Fruit fly (Drosophila melanogaster) whole organism, embryonic: ENCODE data around the gene Mrm2.

ENCODE experiments used
- Abd-B ChIP-seq: fragments of 200-800 bp; sonication (Bioruptor generic); optimal IDR thresholded peaks from 2 replicates; lab custom pipeline; 2018; ENCODE audit warnings: missing biosample characterization, mild to moderate bottlenecking, missing genetic modification characterization, moderate library complexity
- Atf3 ChIP-seq: fragments of 200-800 bp; sonication (Bioruptor generic); optimal IDR thresholded peaks from 3 replicates; lab custom pipeline; 2016; ENCODE audit warnings: missing biosample characterization, missing genetic modification characterization
- BEAF-32 ChIP-seq: fragments of 200-800 bp; sonication (Bioruptor generic); optimal IDR thresholded peaks from 3 replicates; lab custom pipeline; 2017; ENCODE audit warnings: missing biosample characterization, missing genetic modification characterization, mild to moderate bottlenecking, moderate library complexity, missing genetic modification reagents
- Bteb2 ChIP-seq: fragments of 200-800 bp; sonication (Bioruptor generic); optimal IDR thresholded peaks from 2 replicates; lab custom pipeline; 2016; ENCODE audit warnings: missing biosample characterization, missing genetic modification characterization
- CG10267 ChIP-seq: fragments of 200-800 bp; sonication (Bioruptor generic); optimal IDR thresholded peaks from 2 replicates; lab custom pipeline; 2018; ENCODE audit warnings: missing biosample characterization, mild to moderate bottlenecking, missing genetic modification characterization, moderate library complexity
- CG10366 ChIP-seq: fragments of 200-800 bp; sonication (Bioruptor generic); IDR thresholded peaks from 2 replicates; pipeline ENCODE4 v1.3.6; 2022; ENCODE audit warnings: missing biosample characterization, missing genetic modification characterization
- CG10654 ChIP-seq: fragments of 200-800 bp; sonication (Bioruptor generic); optimal IDR thresholded peaks from 2 replicates; lab custom pipeline; 2016; ENCODE audit warnings: missing biosample characterization, missing genetic modification characterization
- CG11504 ChIP-seq: fragments of 200-800 bp; sonication (Bioruptor generic); optimal IDR thresholded peaks from 3 replicates; lab custom pipeline; 2019; ENCODE audit warnings: missing biosample characterization, mild to moderate bottlenecking, missing genetic modification characterization, moderate library complexity
- CG12155 ChIP-seq: fragments of 200-800 bp; sonication (Bioruptor generic); optimal IDR thresholded peaks from 3 replicates; lab custom pipeline; 2016; ENCODE audit warnings: missing biosample characterization, missing genetic modification characterization
- CG17361 ChIP-seq: fragments of 200-800 bp; sonication (Bioruptor generic); IDR thresholded peaks from 3 replicates; pipeline ENCODE4 v1.3.6; 2022; ENCODE audit warnings: missing biosample characterization, missing genetic modification characterization
- CG18262 ChIP-seq: fragments of 200-800 bp; optimal IDR thresholded peaks from 3 replicates; lab custom pipeline; 2019; ENCODE audit warnings: missing biosample characterization, mild to moderate bottlenecking, missing genetic modification characterization, moderate library complexity
- CG30431 ChIP-seq: fragments of 200-800 bp; sonication (Bioruptor generic); optimal IDR thresholded peaks from 2 replicates; lab custom pipeline; 2017; ENCODE audit warnings: missing biosample characterization, missing genetic modification characterization
- CG33557 ChIP-seq: fragments of 200-800 bp; sonication (Bioruptor generic); optimal IDR thresholded peaks from 2 replicates; lab custom pipeline; 2019; ENCODE audit warnings: missing biosample characterization, mild to moderate bottlenecking, missing genetic modification characterization, moderate library complexity
- CG34422 ChIP-seq: fragments of 200-800 bp; sonication (Bioruptor generic); IDR thresholded peaks from 3 replicates; pipeline ENCODE4 v1.3.6; 2022; ENCODE audit warnings: missing biosample characterization, missing genetic modification characterization
- CG3726 ChIP-seq: fragments of 200-800 bp; sonication (Bioruptor generic); IDR thresholded peaks from 3 replicates; pipeline ENCODE4, ENCODE4 v1.3.6; 2022; ENCODE audit warnings: missing biosample characterization, missing genetic modification characterization
- CG4617 ChIP-seq: fragments of 200-800 bp; sonication (Bioruptor generic); optimal IDR thresholded peaks from 3 replicates; lab custom pipeline; 2016; ENCODE audit warnings: missing biosample characterization, missing genetic modification characterization, borderline replicate concordance
- CG6254 ChIP-seq: fragments of 200-800 bp; sonication (Bioruptor generic); optimal IDR thresholded peaks from 3 replicates; lab custom pipeline; 2017; ENCODE audit warnings: mild to moderate bottlenecking, missing biosample characterization, missing genetic modification reagents, missing genetic modification characterization
- CHES-1-like ChIP-seq: fragments of 200-800 bp; sonication (Bioruptor generic); optimal IDR thresholded peaks from 2 replicates; lab custom pipeline; 2016; ENCODE audit warnings: missing biosample characterization, missing genetic modification characterization
- Doc2 ChIP-seq: fragments of 200-800 bp; sonication (Bioruptor generic); IDR thresholded peaks from 2 replicates; pipeline ENCODE4 v1.3.6; 2022; ENCODE audit warnings: missing biosample characterization, missing genetic modification characterization
- E2f2 ChIP-seq: fragments of 200-800 bp; sonication (Bioruptor generic); IDR thresholded peaks from 2 replicates; pipeline ENCODE4 v1.3.6; 2022; ENCODE audit warnings: missing biosample characterization, missing genetic modification characterization
- HHEX ChIP-seq: fragments of 200-800 bp; sonication (Bioruptor generic); optimal IDR thresholded peaks from 3 replicates; lab custom pipeline; 2017; ENCODE audit warnings: missing biosample characterization, mild to moderate bottlenecking, missing genetic modification characterization, missing genetic modification reagents
- Lhr ChIP-seq: fragments of 200-800 bp; sonication (Bioruptor generic); optimal IDR thresholded peaks from 3 replicates; lab custom pipeline; 2017; ENCODE audit warnings: mild to moderate bottlenecking, missing biosample characterization, missing genetic modification reagents, missing genetic modification characterization
- MESR4 ChIP-seq: fragments of 200-800 bp; sonication (Bioruptor generic); optimal IDR thresholded peaks from 2 replicates; lab custom pipeline; 2018; ENCODE audit warnings: missing biosample characterization, mild to moderate bottlenecking, missing genetic modification characterization, moderate library complexity
- Max ChIP-seq: fragments of 200-800 bp; sonication (Bioruptor generic); optimal IDR thresholded peaks from 2 replicates; lab custom pipeline; 2016; ENCODE audit warnings: missing biosample characterization, mild to moderate bottlenecking, missing genetic modification characterization
- Neu2 ChIP-seq: fragments of 200-800 bp; sonication (Bioruptor generic); optimal IDR thresholded peaks from 3 replicates; lab custom pipeline; 2016; ENCODE audit warnings: missing biosample characterization, missing genetic modification characterization, borderline replicate concordance
- NfI ChIP-seq: fragments of 200-800 bp; sonication (Bioruptor generic); optimal IDR thresholded peaks from 3 replicates; lab custom pipeline; 2018; ENCODE audit warnings: missing biosample characterization, mild to moderate bottlenecking, missing genetic modification characterization, moderate library complexity
- Pdp1 ChIP-seq, 2 experiments: fragments of 200-800 bp; sonication (Bioruptor generic); optimal IDR thresholded peaks; 3 replicates each; lab custom pipeline; 2016; ENCODE audit warnings: missing biosample characterization in 2 of 2, missing genetic modification characterization in 2 of 2, mild to moderate bottlenecking in 1 of 2, moderate library complexity in 1 of 2
- Ptx1 ChIP-seq: fragments of 200-800 bp; sonication (Bioruptor generic); IDR thresholded peaks from 2 replicates; pipeline ENCODE4 v1.3.6; 2022; ENCODE audit warnings: missing biosample characterization, missing genetic modification characterization
- Rx ChIP-seq: fragments of 200-800 bp; sonication (Bioruptor generic); IDR thresholded peaks from 2 replicates; pipeline ENCODE4 v1.3.6; 2022; ENCODE audit warnings: missing biosample characterization, missing genetic modification characterization
- ac ChIP-seq: fragments of 200-800 bp; sonication (Bioruptor generic); optimal IDR thresholded peaks from 3 replicates; lab custom pipeline; 2017; ENCODE audit warnings: missing biosample characterization, mild to moderate bottlenecking, missing genetic modification characterization
- bab2 ChIP-seq: fragments of 200-800 bp; sonication (Bioruptor generic); optimal IDR thresholded peaks from 2 replicates; lab custom pipeline; 2016; ENCODE audit warnings: missing biosample characterization, missing genetic modification characterization
- emc ChIP-seq: fragments of 200-800 bp; sonication (Bioruptor generic); optimal IDR thresholded peaks from 2 replicates; lab custom pipeline; 2016; ENCODE audit warnings: missing biosample characterization, missing genetic modification characterization
- gsb-n ChIP-seq: fragments of 200-800 bp; sonication (Bioruptor generic); optimal IDR thresholded peaks from 3 replicates; lab custom pipeline; 2018; ENCODE audit warnings: missing biosample characterization, mild to moderate bottlenecking, missing genetic modification characterization
- jing ChIP-seq: fragments of 200-800 bp; sonication (Bioruptor generic); optimal IDR thresholded peaks from 2 replicates; lab custom pipeline; 2018; ENCODE audit warnings: missing biosample characterization, mild to moderate bottlenecking, missing genetic modification characterization
- lbe ChIP-seq: fragments of 200-800 bp; sonication (Bioruptor generic); optimal IDR thresholded peaks from 2 replicates; lab custom pipeline; 2016; ENCODE audit warnings: missing biosample characterization, mild to moderate bottlenecking, missing genetic modification characterization
- lilli ChIP-seq: fragments of 200-800 bp; sonication (Bioruptor generic); optimal IDR thresholded peaks from 3 replicates; lab custom pipeline; 2016; ENCODE audit warnings: missing biosample characterization, missing genetic modification characterization
- pan ChIP-seq, 4 experiments: fragments of >200 bp in 3 of 4; fragments of 200-800 bp in 1 of 4; sonication (Bioruptor generic) in 1 of 4; optimal IDR thresholded peaks in 3 of 4; IDR thresholded peaks in 1 of 4; 2 replicates each; pipeline versions ENCODE4 v1.3.6 to Lab custom; 2017 to 2022; ENCODE audit warnings: missing biosample characterization in 2 of 4, missing genetic modification characterization in 2 of 4, mixed read lengths in 1 of 4
- phol ChIP-seq: fragments of 200-800 bp; sonication (Bioruptor generic); optimal IDR thresholded peaks from 3 replicates; lab custom pipeline; 2018; ENCODE audit warnings: missing biosample characterization, mild to moderate bottlenecking, missing genetic modification characterization, moderate library complexity
- run ChIP-seq: fragments of 200-800 bp; sonication (Bioruptor generic); optimal IDR thresholded peaks from 3 replicates; lab custom pipeline; 2018; ENCODE audit warnings: missing biosample characterization, mild to moderate bottlenecking, missing genetic modification characterization
- scrt ChIP-seq: fragments of 200-800 bp; sonication (Bioruptor generic); optimal IDR thresholded peaks from 2 replicates; lab custom pipeline; 2018; ENCODE audit warnings: missing biosample characterization, mild to moderate bottlenecking, missing genetic modification characterization, moderate library complexity
- sens ChIP-seq: fragments of 200-800 bp; sonication (Bioruptor generic); peaks from one replicate; lab custom pipeline; 2016; ENCODE audit warnings: missing biosample characterization, missing genetic modification characterization
- stc ChIP-seq: fragments of 200-800 bp; sonication (Bioruptor generic); IDR thresholded peaks from 2 replicates; pipeline ENCODE4 v1.3.6; 2022; ENCODE audit warnings: missing biosample characterization, missing genetic modification characterization
- stwl ChIP-seq: fragments of 200-800 bp; sonication (Bioruptor generic); optimal IDR thresholded peaks from 3 replicates; lab custom pipeline; 2018; ENCODE audit warnings: missing biosample characterization, mild to moderate bottlenecking, missing genetic modification characterization, moderate library complexity
- unpg ChIP-seq: fragments of 200-800 bp; sonication (Bioruptor generic); optimal IDR thresholded peaks from 3 replicates; lab custom pipeline; 2018; ENCODE audit warnings: missing biosample characterization, mild to moderate bottlenecking, missing genetic modification characterization, moderate library complexity
- wor ChIP-seq: fragments of 200-800 bp; sonication (Bioruptor generic); IDR thresholded peaks from 2 replicates; pipeline ENCODE4 v1.3.6; 2022; ENCODE audit warnings: missing biosample characterization, missing genetic modification characterization

The Mrm2 gene

DNA sequence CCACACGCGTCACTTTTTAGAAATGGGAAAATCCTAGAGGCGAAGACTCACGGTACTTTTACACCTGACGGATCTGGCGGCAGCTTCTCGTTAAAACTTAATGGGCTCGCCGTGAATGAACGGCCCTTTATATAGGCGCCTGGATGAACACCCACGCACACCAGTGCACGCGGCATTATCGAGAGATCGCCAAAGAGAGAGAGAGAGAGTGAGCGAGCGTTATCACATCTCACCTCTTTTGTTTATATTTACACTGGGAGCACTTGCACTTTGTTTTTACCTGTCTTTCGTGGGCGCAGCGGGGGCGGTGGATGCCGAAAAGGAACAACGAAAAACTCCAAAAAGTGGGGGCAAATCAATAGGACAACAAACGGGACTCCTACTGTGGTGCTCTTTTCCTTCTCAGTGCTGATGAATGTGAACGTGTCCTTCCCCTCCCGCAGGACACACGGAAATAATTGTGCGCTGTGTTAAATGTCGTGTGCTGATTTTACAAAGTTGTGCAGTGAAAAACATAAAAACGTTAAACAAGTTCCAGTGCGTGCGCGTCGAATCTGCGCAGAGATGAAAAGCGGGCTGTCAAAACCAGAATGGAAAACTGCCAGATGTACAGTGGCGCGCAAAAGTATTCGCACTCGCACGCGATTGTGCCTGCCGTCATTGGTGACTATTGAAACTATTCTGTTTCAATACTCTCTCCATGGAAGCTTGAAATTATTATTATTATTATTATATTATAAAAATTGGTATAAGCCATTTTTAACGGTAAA is 13.9 kb downstream of the Mrm2 start, which contains the start of gene Mrp5 (continued):
- TF ChIP-seq gsb-n (tag; lab: Kevin White, UChicago) (no peak), CG30431 (peak; percentile 7), MESR4 (GFP tag; lab: Kevin White, UChicago) (peak; percentile 39), CG3726 (GFP tag; lab: Robert Waterston, UW) (no peak), Ptx1 (peak; percentile 52), CG12155 (GFP tag; lab: Kevin White, UChicago) (peak; percentile 34), Rx (GFP tag; lab: Robert Waterston, UW) (peak; percentile 53), wor (GFP tag; lab: Robert Waterston, UW) (no peak), HHEX (GFP tag; lab: Kevin White, UChicago) (peak; percentile 6), Doc2 (GFP tag; lab: Robert Waterston, UW) (no peak), stwl (tag; lab: Kevin White, UChicago) (no peak)

DNA sequence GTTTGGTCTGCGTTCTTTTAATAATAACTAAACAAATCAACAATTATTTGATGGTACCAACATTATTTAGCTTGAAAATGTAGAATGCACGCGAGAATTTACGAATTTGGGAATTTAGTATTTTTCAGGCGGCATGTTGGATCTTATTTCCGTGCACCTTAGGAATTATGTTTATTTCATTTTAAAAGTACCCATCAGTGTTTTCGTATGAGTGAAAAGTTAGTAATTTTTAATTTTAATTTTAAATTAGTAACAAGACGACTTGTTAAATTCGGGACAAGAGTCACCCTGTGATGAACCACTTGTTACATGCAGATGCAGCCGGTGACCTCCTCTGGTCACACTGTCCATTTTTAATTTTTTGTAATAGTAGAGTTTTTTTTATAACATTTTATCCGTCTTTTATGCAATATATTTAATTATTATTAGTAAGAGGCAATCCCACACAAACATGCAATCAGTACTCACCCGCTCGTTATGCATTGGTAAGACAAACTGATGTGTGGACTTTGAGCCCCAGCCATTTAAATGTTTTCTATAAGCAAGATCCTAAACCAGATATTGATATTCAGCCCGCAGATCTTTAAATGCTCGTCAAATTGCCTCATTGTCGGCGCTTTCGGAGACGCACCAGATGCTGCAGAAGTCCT is 16.1 kb downstream of the Mrm2 start, which contains the start of the genes CG17186 and Arc42:
CG17186 (minus strand) TSS at position 88 of the 650 bp plus-strand sequence.
Arc42 (plus strand) TSS at position 311 of the 650 bp plus-strand sequence.
- TF ChIP-seq lbe (GFP tag; lab: Kevin White, UChicago) = peak; percentile 30
- TF ChIP-seq BEAF-32 = peak; percentile 44
- peak; percentile 29 for TF ChIP-seq gsb-n (tag; lab: Kevin White, UChicago)
- peak; percentile 99 for TF ChIP-seq CG6254 (GFP tag; lab: Kevin White, UChicago)
- TF ChIP-seq ac (GFP tag; lab: Kevin White, UChicago) = no peak
- TF ChIP-seq bab2 (GFP tag; lab: Kevin White, UChicago) = peak; percentile 15
- peak; percentile 64 for TF ChIP-seq phol
- no peak for TF ChIP-seq stc (GFP tag; lab: Robert Waterston, UW)
- TF ChIP-seq CG34422 (GFP tag; lab: Robert Waterston, UW) = peak; percentile 31; the same call in 1 of the 3 replicates
- peak; percentile 30 for TF ChIP-seq CG11504
- no peak for TF ChIP-seq emc (GFP tag; lab: Kevin White, UChicago)
- no peak for TF ChIP-seq jing (GFP tag; lab: Kevin White, UChicago)
- peak; percentile 27 for TF ChIP-seq Abd-B (GFP tag; lab: Kevin White, UChicago)
- TF ChIP-seq CG10366 (GFP tag; lab: Robert Waterston, UW) = no peak
- peak in 1 of 2 experiments; percentile 72 for TF ChIP-seq Pdp1 (GFP tag; optimal IDR thresholded peaks at IDR 0.05; lab: Kevin White, UChicago)
- TF ChIP-seq E2f2 (GFP tag; lab: Robert Waterston, UW) = peak; percentile 80; the same call in 1 of the 2 replicates
- peak; percentile 30 for TF ChIP-seq CG10267 (tag; lab: Kevin White, UChicago)
- peak; percentile 21; the same call in 1 of the 2 replicates for TF ChIP-seq Ptx1
- TF ChIP-seq Lhr (GFP tag; lab: Kevin White, UChicago) = peak; percentile 41
- TF ChIP-seq CHES-1-like = peak; percentile 17
- peak; percentile 11 for TF ChIP-seq CG33557 (GFP tag; lab: Kevin White, UChicago)
- peak; percentile 35 for TF ChIP-seq CG4617
- peak; percentile 33 for TF ChIP-seq NfI (GFP tag; lab: Kevin White, UChicago)
- no peak for TF ChIP-seq Neu2 (GFP tag; lab: Kevin White, UChicago)
- peak; percentile 6 for TF ChIP-seq unpg (GFP tag; lab: Kevin White, UChicago)
- TF ChIP-seq CG17361 (GFP tag; lab: Robert Waterston, UW) = peak; percentile 31; the same call in 1 of the 3 replicates
- peak; percentile 53 for TF ChIP-seq Max (GFP tag; lab: Kevin White, UChicago)
- no peak for TF ChIP-seq pan (optimal IDR thresholded peaks at IDR 0.05; lab: Kevin White, UChicago)
- no peak for TF ChIP-seq pan (GFP tag; optimal IDR thresholded peaks at IDR 0.05 in 1 of 2, IDR thresholded peaks at IDR 0.05 in 1 of 2)
- peak; percentile 4 for TF ChIP-seq Bteb2 (GFP tag; lab: Kevin White, UChicago)
- peak; percentile 19 for TF ChIP-seq CG18262 (tag; lab: Kevin White, UChicago)
- peak; percentile 36 for TF ChIP-seq lilli (GFP tag; lab: Kevin White, UChicago)
- no peak for TF ChIP-seq run
- peak; percentile 82 for TF ChIP-seq sens
- peak; percentile 98 for TF ChIP-seq scrt
- peak; percentile 28 for TF ChIP-seq CG10654 (GFP tag; lab: Kevin White, UChicago)
- TF ChIP-seq Atf3 (GFP tag; lab: Kevin White, UChicago) = no peak
